Worm (Caenorhabditis elegans): Measurements from ENCODE around the gene C06A6.4.

The C06A6.4 gene

DNA sequence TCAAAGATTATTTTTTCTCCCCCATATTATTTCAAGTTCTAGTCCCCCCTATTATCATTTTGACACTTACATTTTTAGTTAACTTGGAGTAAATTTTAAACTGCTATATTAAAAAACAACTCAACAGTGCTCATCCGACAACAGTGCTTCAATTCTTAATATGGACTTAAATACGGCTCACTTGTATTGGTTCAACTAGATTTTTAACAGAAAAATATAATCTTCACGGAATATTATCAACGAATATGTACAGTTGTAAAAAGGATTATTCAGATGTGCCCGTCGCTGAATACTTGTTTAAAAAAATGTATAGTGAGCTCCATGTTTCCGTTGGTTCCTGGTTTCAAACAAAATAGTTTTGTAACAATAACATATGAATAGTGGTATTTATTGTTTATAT is 28.8 kb downstream of the C06A6.4 start (continued):
- no peak for TF ChIP-seq chd-7 (tag; optimal IDR thresholded peaks at IDR 0.05)
- TF ChIP-seq ztf-6 (GFP tag; IDR thresholded peaks at IDR 0.05): no peak
- TF ChIP-seq F33H1.4 (GFP tag; IDR thresholded peaks at IDR 0.05): no peak; the same call in 1 of the 2 replicates
- no peak for TF ChIP-seq lir-1 (GFP tag; conservative IDR thresholded peaks at IDR 0.05)
- TF ChIP-seq cebp-2 (GFP tag; IDR thresholded peaks at IDR 0.05): no peak
- TF ChIP-seq cebp-1 (GFP tag; IDR thresholded peaks at IDR 0.05): no peak
- TF ChIP-seq cebp-1 (tag; optimal IDR thresholded peaks at IDR 0.05): no peak
- no peak for TF ChIP-seq B0035.1 (tag; optimal IDR thresholded peaks at IDR 0.05)
- no peak for TF ChIP-seq hlh-26 (GFP tag; conservative IDR thresholded peaks at IDR 0.05)
- no peak for TF ChIP-seq ztf-22 (GFP tag; optimal IDR thresholded peaks at IDR 0.05)
- peak; percentile 82 for TF ChIP-seq ekl-4 (GFP tag; IDR thresholded peaks at IDR 0.05)
- TF ChIP-seq mxl-1 (tag; optimal IDR thresholded peaks at IDR 0.05): no peak
- TF ChIP-seq lin-54 (GFP tag; optimal IDR thresholded peaks at IDR 0.05): no peak
- peak; percentile 32; the same call in 1 of the 2 replicates for TF ChIP-seq hmg-20 (GFP tag; IDR thresholded peaks at IDR 0.05)
- no peak for TF ChIP-seq sdz-38 (tag; optimal IDR thresholded peaks at IDR 0.05)
- TF ChIP-seq nfya-2 (GFP tag; IDR thresholded peaks at IDR 0.05): no peak
- TF ChIP-seq lag-1 (GFP tag; IDR thresholded peaks at IDR 0.05): no peak
- no peak for TF ChIP-seq nhr-179 (tag; optimal IDR thresholded peaks at IDR 0.05)
- peak; percentile 69; the same call in 1 of the 2 replicates for TF ChIP-seq B0336.3 (GFP tag; IDR thresholded peaks at IDR 0.05)
- no peak for TF ChIP-seq somi-1 (GFP tag; optimal IDR thresholded peaks at IDR 0.05)
- TF ChIP-seq him-1 (tag; optimal IDR thresholded peaks at IDR 0.05): peak; percentile 24
- TF ChIP-seq fkh-3 (tag; optimal IDR thresholded peaks at IDR 0.05): peak; percentile 65
- TF ChIP-seq athp-1 (tag; optimal IDR thresholded peaks at IDR 0.05): peak; percentile 80
- peak; percentile 41 for TF ChIP-seq snpc-1.3 (tag; optimal IDR thresholded peaks at IDR 0.05; ENCODE audit: insufficient read depth)
- no peak for TF ChIP-seq ceh-40 (GFP tag; IDR thresholded peaks at IDR 0.05)
- no peak for TF ChIP-seq nhr-27 (tag; optimal IDR thresholded peaks at IDR 0.05)
- no peak for TF ChIP-seq B0019.2 (GFP tag; conservative IDR thresholded peaks at IDR 0.05)
- TF ChIP-seq dpff-1 (tag; optimal IDR thresholded peaks at IDR 0.05): no peak
- TF ChIP-seq F57A8.1 (GFP tag; optimal IDR thresholded peaks at IDR 0.05): no peak
- TF ChIP-seq lsy-27 (tag; optimal IDR thresholded peaks at IDR 0.05; ENCODE audit: borderline replicate concordance, insufficient read depth): no peak
- no peak for TF ChIP-seq lin-35 (GFP tag; optimal IDR thresholded peaks at IDR 0.05)
- TF ChIP-seq unc-62 (GFP tag; optimal IDR thresholded peaks at IDR 0.05): no peak
- no peak for TF ChIP-seq K12H6.12 (tag; optimal IDR thresholded peaks at IDR 0.05)
- TF ChIP-seq ceh-27 (GFP tag; optimal IDR thresholded peaks at IDR 0.05): no peak
- TF ChIP-seq sea-2 (GFP tag; IDR thresholded peaks at IDR 0.05): no peak
- TF ChIP-seq F37B4.10 (GFP tag; IDR thresholded peaks at IDR 0.05): no peak
- no peak for TF ChIP-seq C06A6.2 (GFP tag; conservative IDR thresholded peaks at IDR 0.05)
- TF ChIP-seq ceh-79 (tag; optimal IDR thresholded peaks at IDR 0.05): no peak
- TF ChIP-seq lin-40 (tag; optimal IDR thresholded peaks at IDR 0.05): no peak
- no peak for TF ChIP-seq mel-28 (tag; optimal IDR thresholded peaks at IDR 0.05; ENCODE audit: borderline replicate concordance)
- TF ChIP-seq pha-4 (tag; optimal IDR thresholded peaks at IDR 0.05): no peak
- no peak for TF ChIP-seq F23B12.7 (tag; optimal IDR thresholded peaks at IDR 0.05; ENCODE audit: insufficient read depth)
- TF ChIP-seq egl-44 (GFP tag; IDR thresholded peaks at IDR 0.05): no peak
- TF ChIP-seq nhr-90 (tag; optimal IDR thresholded peaks at IDR 0.05): no peak
- no peak for TF ChIP-seq hlh-12 (tag; optimal IDR thresholded peaks at IDR 0.05)
- peak; percentile 45 for TF ChIP-seq snpc-3.4 (tag; optimal IDR thresholded peaks at IDR 0.05)
- TF ChIP-seq F55B11.4 (tag; optimal IDR thresholded peaks at IDR 0.05; ENCODE audit: borderline replicate concordance, insufficient read depth): no peak
- no peak for TF ChIP-seq T07F8.4 (tag; optimal IDR thresholded peaks at IDR 0.05)
- TF ChIP-seq akir-1 (GFP tag; optimal IDR thresholded peaks at IDR 0.05): no peak
